Fruit fly (Drosophila melanogaster) whole organism, embryonic: ENCODE results near the gene RpL24.

Experiments
- Atf-2 ChIP-seq: fragments of 200-800 bp; sonication (Bioruptor generic); optimal IDR thresholded peaks from 2 replicates; lab custom pipeline; 2016; ENCODE audit warnings: missing biosample characterization, missing genetic modification characterization
- Atf6 ChIP-seq: fragments of 200-800 bp; sonication (Bioruptor generic); IDR thresholded peaks from 2 replicates; pipeline ENCODE4 v1.3.6; 2022; ENCODE audit warnings: missing biosample characterization, missing genetic modification characterization
- CG11085 ChIP-seq: fragments of 200-800 bp; sonication (Bioruptor generic); IDR thresholded peaks from 2 replicates; pipeline ENCODE4 v1.3.6; 2022; ENCODE audit warnings: missing biosample characterization, missing genetic modification characterization
- CG11560 ChIP-seq: fragments of 200-800 bp; sonication (Bioruptor generic); IDR thresholded peaks from 3 replicates; pipeline ENCODE4 v1.3.6; 2022; ENCODE audit warnings: missing biosample characterization, missing genetic modification characterization
- CG12219 ChIP-seq: fragments of 200-800 bp; sonication (Bioruptor generic); optimal IDR thresholded peaks from 3 replicates; lab custom pipeline; 2018; ENCODE audit warnings: missing biosample characterization, mild to moderate bottlenecking, missing genetic modification characterization
- CG12299 ChIP-seq: fragments of 200-800 bp; sonication (Bioruptor generic); optimal IDR thresholded peaks from 2 replicates; lab custom pipeline; 2018; ENCODE audit warnings: missing biosample characterization, mild to moderate bottlenecking, missing genetic modification characterization
- CG14050 ChIP-seq: fragments of 200-800 bp; sonication (Bioruptor generic); IDR thresholded peaks from 3 replicates; pipeline ENCODE4 v1.3.6; 2022; ENCODE audit warnings: missing biosample characterization, missing genetic modification characterization
- CG15011 ChIP-seq: fragments of 200-800 bp; sonication (Bioruptor generic); optimal IDR thresholded peaks from 3 replicates; lab custom pipeline; 2018; ENCODE audit warnings: missing biosample characterization, mild to moderate bottlenecking, missing genetic modification characterization
- CG1529 ChIP-seq: fragments of 200-800 bp; sonication (Bioruptor generic); optimal IDR thresholded peaks from 3 replicates; lab custom pipeline; 2018; ENCODE audit warnings: missing biosample characterization, missing genetic modification characterization
- CG17802 ChIP-seq: fragments of 200-800 bp; sonication (Bioruptor generic); optimal IDR thresholded peaks from 2 replicates; lab custom pipeline; 2018; ENCODE audit warnings: missing biosample characterization, mild to moderate bottlenecking, missing genetic modification characterization, moderate library complexity
- CG2116 ChIP-seq: fragments of 200-800 bp; sonication (Bioruptor generic); optimal IDR thresholded peaks from 3 replicates; lab custom pipeline; 2018; ENCODE audit warnings: missing biosample characterization, mild to moderate bottlenecking, missing genetic modification characterization
- CG3847 ChIP-seq: fragments of 200-800 bp; sonication (Bioruptor generic); IDR thresholded peaks from 2 replicates; pipeline ENCODE4 v1.3.6; 2022; ENCODE audit warnings: missing biosample characterization, missing genetic modification characterization
- CG43689 ChIP-seq: fragments of 200-800 bp; sonication (Bioruptor generic); IDR thresholded peaks from 2 replicates; pipeline ENCODE4 v1.3.6; 2022; ENCODE audit warnings: missing biosample characterization, missing genetic modification characterization
- CG4730 ChIP-seq: fragments of 200-800 bp; sonication (Bioruptor generic); IDR thresholded peaks from 2 replicates; pipeline ENCODE4 v1.3.6; 2022; ENCODE audit warnings: missing biosample characterization, missing genetic modification characterization
- CG6175 ChIP-seq: fragments of 200-800 bp; sonication (Bioruptor generic); IDR thresholded peaks from 3 replicates; pipeline ENCODE4 v1.3.6; 2022; ENCODE audit warnings: missing biosample characterization, missing genetic modification characterization
- CG6654 ChIP-seq: fragments of 200-800 bp; sonication (Bioruptor generic); optimal IDR thresholded peaks from 2 replicates; lab custom pipeline; 2017; ENCODE audit warnings: missing biosample characterization, mild to moderate bottlenecking, missing genetic modification characterization
- CG6683 ChIP-seq: fragments of 200-800 bp; sonication (Bioruptor generic); optimal IDR thresholded peaks from 2 replicates; lab custom pipeline; 2017; ENCODE audit warnings: missing biosample characterization, mild to moderate bottlenecking, missing genetic modification characterization, missing genetic modification reagents
- CG6791 ChIP-seq: fragments of 200-800 bp; sonication (Bioruptor generic); IDR thresholded peaks from 3 replicates; pipeline ENCODE4 v1.3.6; 2022; ENCODE audit warnings: missing biosample characterization, missing genetic modification characterization; ENCODE audit not compliant: partially characterized antibody
- CG7556 ChIP-seq: fragments of 200-800 bp; sonication (Bioruptor generic); optimal IDR thresholded peaks from 2 replicates; lab custom pipeline; 2017; ENCODE audit warnings: missing biosample characterization, mild to moderate bottlenecking, missing genetic modification characterization
- CG7745 ChIP-seq: fragments of 200-800 bp; sonication (Bioruptor generic); optimal IDR thresholded peaks from 2 replicates; lab custom pipeline; 2018; ENCODE audit warnings: missing biosample characterization, mild to moderate bottlenecking, missing genetic modification characterization, moderate library complexity
- CG8089 ChIP-seq: fragments of 200-800 bp; sonication (Bioruptor generic); optimal IDR thresholded peaks from 3 replicates; lab custom pipeline; 2016; ENCODE audit warnings: missing biosample characterization, missing genetic modification characterization
- CoRest ChIP-seq: fragments of 200-800 bp; sonication (Bioruptor generic); optimal IDR thresholded peaks from 3 replicates; lab custom pipeline; 2018; ENCODE audit warnings: missing biosample characterization, mild to moderate bottlenecking, missing genetic modification characterization, moderate library complexity
- D ChIP-seq, 2 experiments: fragments of 200-800 bp in 1 of 2; fragments of >200 bp in 1 of 2; sonication (Bioruptor generic) in 1 of 2; optimal IDR thresholded peaks; 2 replicates in 1 of 2; 3 replicates in 1 of 2; lab custom pipeline; 2017; ENCODE audit warnings: mild to moderate bottlenecking in 1 of 2, missing biosample characterization in 1 of 2, missing genetic modification characterization in 1 of 2, missing genetic modification reagents in 1 of 2
- E2f2 ChIP-seq: fragments of 200-800 bp; sonication (Bioruptor generic); IDR thresholded peaks from 2 replicates; pipeline ENCODE4 v1.3.6; 2022; ENCODE audit warnings: missing biosample characterization, missing genetic modification characterization
- Eip74EF ChIP-seq, 2 experiments: fragments of 200-800 bp in 1 of 2; fragments of >200 bp in 1 of 2; sonication (Bioruptor generic) in 1 of 2; optimal IDR thresholded peaks; 2 replicates each; lab custom pipeline; 2017 to 2019; ENCODE audit warnings: missing biosample characterization in 2 of 2, missing genetic modification characterization in 2 of 2, mild to moderate bottlenecking in 1 of 2, moderate library complexity in 1 of 2
- Fer3 ChIP-seq: fragments of 200-800 bp; sonication (Bioruptor generic); optimal IDR thresholded peaks from 2 replicates; lab custom pipeline; 2018; ENCODE audit warnings: missing biosample characterization, mild to moderate bottlenecking, missing genetic modification characterization, moderate library complexity
- GATAe ChIP-seq: fragments of 200-800 bp; sonication (Bioruptor generic); conservative IDR thresholded peaks from 2 replicates; pipeline ENCODE4 v1.3.6; 2022; ENCODE audit warnings: missing biosample characterization, missing genetic modification characterization
- H2.0 ChIP-seq: fragments of 200-800 bp; sonication (Bioruptor generic); IDR thresholded peaks from 2 replicates; pipeline ENCODE4 v1.3.6; 2022; ENCODE audit warnings: missing biosample characterization, missing genetic modification characterization
- HmgZ ChIP-seq: fragments of 200-800 bp; sonication (Bioruptor generic); optimal IDR thresholded peaks from 2 replicates; lab custom pipeline; 2018; ENCODE audit warnings: missing biosample characterization, mild to moderate bottlenecking, missing genetic modification characterization
- Hmx ChIP-seq: fragments of 200-800 bp; sonication (Bioruptor generic); optimal IDR thresholded peaks from 2 replicates; lab custom pipeline; 2016; ENCODE audit warnings: missing biosample characterization, missing genetic modification characterization
- MBD-R2 ChIP-seq: fragments of 200-800 bp; sonication (Bioruptor generic); IDR thresholded peaks from 2 replicates; pipeline ENCODE4 v1.3.6; 2022; ENCODE audit warnings: missing biosample characterization, missing genetic modification characterization
- Mes4 ChIP-seq: fragments of 200-800 bp; sonication (Bioruptor generic); optimal IDR thresholded peaks from 2 replicates; lab custom pipeline; 2016; ENCODE audit warnings: missing biosample characterization, missing genetic modification characterization
- NC2α ChIP-seq: fragments of 200-800 bp; sonication (Bioruptor generic); optimal IDR thresholded peaks from 2 replicates; lab custom pipeline; 2016; ENCODE audit warnings: missing biosample characterization, missing genetic modification characterization
- Nf-YB ChIP-seq: fragments of 200-800 bp; sonication (Bioruptor generic); optimal IDR thresholded peaks from 3 replicates; lab custom pipeline; 2019; ENCODE audit warnings: missing biosample characterization, mild to moderate bottlenecking, missing genetic modification characterization, moderate library complexity
- Ptx1 ChIP-seq: fragments of 200-800 bp; sonication (Bioruptor generic); IDR thresholded peaks from 2 replicates; pipeline ENCODE4 v1.3.6; 2022; ENCODE audit warnings: missing biosample characterization, missing genetic modification characterization
- ab ChIP-seq: fragments of 200-800 bp; sonication (Bioruptor generic); optimal IDR thresholded peaks from 2 replicates; lab custom pipeline; 2016; ENCODE audit warnings: missing biosample characterization, missing genetic modification characterization
- ac ChIP-seq: fragments of 200-800 bp; sonication (Bioruptor generic); optimal IDR thresholded peaks from 3 replicates; lab custom pipeline; 2017; ENCODE audit warnings: missing biosample characterization, mild to moderate bottlenecking, missing genetic modification characterization
- bab2 ChIP-seq: fragments of 200-800 bp; sonication (Bioruptor generic); optimal IDR thresholded peaks from 2 replicates; lab custom pipeline; 2016; ENCODE audit warnings: missing biosample characterization, missing genetic modification characterization
- caup ChIP-seq: fragments of 200-800 bp; sonication (Bioruptor generic); optimal IDR thresholded peaks from 3 replicates; lab custom pipeline; 2017; ENCODE audit warnings: missing biosample characterization, mild to moderate bottlenecking, missing genetic modification characterization, moderate library complexity; ENCODE audit not compliant: severe bottlenecking
- ewg ChIP-seq: fragments of 200-800 bp; sonication (Bioruptor generic); optimal IDR thresholded peaks from 3 replicates; lab custom pipeline; 2017; ENCODE audit warnings: mild to moderate bottlenecking, missing biosample characterization, missing genetic modification reagents, missing genetic modification characterization
- nmo ChIP-seq: fragments of 200-800 bp; sonication (Bioruptor generic); optimal IDR thresholded peaks from 2 replicates; lab custom pipeline; 2018; ENCODE audit warnings: missing biosample characterization, mild to moderate bottlenecking, missing genetic modification characterization, moderate library complexity
- pho ChIP-seq: fragments of 200-800 bp; sonication (Bioruptor generic); optimal IDR thresholded peaks from 2 replicates; lab custom pipeline; 2016; ENCODE audit warnings: missing biosample characterization, missing genetic modification characterization
- ranshi ChIP-seq: fragments of 200-800 bp; sonication (Bioruptor generic); IDR thresholded peaks from 2 replicates; pipeline ENCODE4 v1.3.6; 2022; ENCODE audit warnings: missing biosample characterization, missing genetic modification characterization
- row ChIP-seq: fragments of 200-800 bp; sonication (Bioruptor generic); IDR thresholded peaks from 3 replicates; pipeline ENCODE4 v1.3.6; 2022; ENCODE audit warnings: missing biosample characterization, missing genetic modification characterization
- sc ChIP-seq, 3 experiments: fragments of >200 bp in 2 of 3; fragments of 200-800 bp in 1 of 3; sonication (Bioruptor generic) in 1 of 3; optimal IDR thresholded peaks; 2 replicates in 2 of 3; 3 replicates in 1 of 3; lab custom pipeline; 2017; ENCODE audit warnings: mild to moderate bottlenecking in 1 of 3, missing biosample characterization in 1 of 3, missing genetic modification characterization in 1 of 3, missing genetic modification reagents in 1 of 3
- sens-2 ChIP-seq: fragments of 200-800 bp; sonication (Bioruptor generic); IDR thresholded peaks from 2 replicates; pipeline ENCODE4 v1.3.6; 2022; ENCODE audit warnings: missing biosample characterization, missing genetic modification characterization
- tup ChIP-seq: fragments of 200-800 bp; sonication (Bioruptor generic); optimal IDR thresholded peaks from 2 replicates; lab custom pipeline; 2016; ENCODE audit warnings: missing biosample characterization, mild to moderate bottlenecking, missing genetic modification characterization, moderate library complexity

RpL24 gene

dm6 chr2L:13414525-13415481 is 19.9 kb upstream of the RpL24 start, which contains the start of the genes CG16956, CG42784 and CG43850 (continued):
- TF ChIP-seq CG1529 (GFP tag; lab: Kevin White, UChicago) = peak; percentile 12
- TF ChIP-seq HmgZ (tag; lab: Kevin White, UChicago) = peak; percentile 2
- no peak for TF ChIP-seq CG17802 (tag; lab: Kevin White, UChicago)
- no peak for TF ChIP-seq nmo
- TF ChIP-seq CoRest (tag; lab: Kevin White, UChicago) = no peak
- TF ChIP-seq pho (GFP tag; lab: Kevin White, UChicago) = no peak
- TF ChIP-seq tup (GFP tag; lab: Kevin White, UChicago) = no peak
- peak; percentile 40 for TF ChIP-seq CG2116 (GFP tag; lab: Kevin White, UChicago)
- no peak for TF ChIP-seq Ptx1 (GFP tag; lab: Robert Waterston, UW)
- peak; percentile 89 for TF ChIP-seq ewg (GFP tag; lab: Kevin White, UChicago)
- TF ChIP-seq Atf-2 (GFP tag; lab: Kevin White, UChicago) = no peak
- peak; percentile 20; the same call in 1 of the 2 replicates for TF ChIP-seq sens-2
- no peak; the same call in 1 of the 2 replicates for TF ChIP-seq E2f2 (GFP tag; lab: Robert Waterston, UW)
- no peak for TF ChIP-seq MBD-R2 (GFP tag; lab: Robert Waterston, UW)
- TF ChIP-seq NC2α (GFP tag; lab: Kevin White, UChicago) = no peak
- TF ChIP-seq row (GFP tag; lab: Robert Waterston, UW) = no peak
- TF ChIP-seq CG6175 (GFP tag; lab: Robert Waterston, UW) = no peak
- TF ChIP-seq CG6791 (GFP tag; lab: Robert Waterston, UW) = no peak
- TF ChIP-seq bab2 (GFP tag; lab: Kevin White, UChicago) = no peak
- TF ChIP-seq CG12219 (GFP tag; lab: Kevin White, UChicago) = peak; percentile 75
- TF ChIP-seq Mes4 = peak; percentile 23
- no peak for TF ChIP-seq H2.0 (GFP tag; lab: Robert Waterston, UW)
- no peak for TF ChIP-seq CG7745 (tag; lab: Kevin White, UChicago)
- TF ChIP-seq CG15011 (GFP tag; lab: Kevin White, UChicago) = peak; percentile 68
- TF ChIP-seq CG11085 (GFP tag; lab: Robert Waterston, UW) = no peak
- TF ChIP-seq CG6654 = no peak
- TF ChIP-seq Hmx (GFP tag; lab: Kevin White, UChicago) = no peak
- no peak for TF ChIP-seq ab
- peak; percentile 18 for TF ChIP-seq Nf-YB (GFP tag; lab: Kevin White, UChicago)
- no peak for TF ChIP-seq ranshi (GFP tag; lab: Robert Waterston, UW)
- no peak for TF ChIP-seq sc (optimal IDR thresholded peaks at IDR 0.05; lab: Kevin White, UChicago)
- peak; percentile 7 for TF ChIP-seq sc (GFP tag; optimal IDR thresholded peaks at IDR 0.05; lab: Kevin White, UChicago)
- no peak; the same call in none of the 2 replicates for TF ChIP-seq CG3847
- peak; percentile 89 for TF ChIP-seq caup (GFP tag; lab: Kevin White, UChicago)
- no peak for TF ChIP-seq CG4730 (GFP tag; lab: Robert Waterston, UW)
- TF ChIP-seq CG7556 = peak; percentile 48
- peak; percentile 64 for TF ChIP-seq Atf6 (GFP tag; lab: Robert Waterston, UW)
- 0 out of 3 replicates have a peak, but pooled peaks have one; percentile 31 for TF ChIP-seq CG14050 (GFP tag; lab: Robert Waterston, UW)
- no peak for TF ChIP-seq GATAe
- peak; percentile 46; the same call in 1 of the 2 replicates for TF ChIP-seq CG43689
- no peak for TF ChIP-seq ac
- TF ChIP-seq CG12299 (tag; lab: Kevin White, UChicago) = peak; percentile 82
- no peak for TF ChIP-seq Eip74EF (GFP tag; optimal IDR thresholded peaks at IDR 0.05; lab: Kevin White, UChicago)
- TF ChIP-seq D (optimal IDR thresholded peaks at IDR 0.05; lab: Kevin White, UChicago) = no peak
- TF ChIP-seq D (GFP tag; optimal IDR thresholded peaks at IDR 0.05; lab: Kevin White, UChicago) = no peak
- peak; percentile 63 for TF ChIP-seq CG6683 (GFP tag; lab: Kevin White, UChicago)
- peak; percentile 13 for TF ChIP-seq CG8089 (GFP tag; lab: Kevin White, UChicago)
- no peak for TF ChIP-seq CG11560
- TF ChIP-seq Fer3 = peak; percentile 75
